ENCODE assay signal across 1 fruit fly cellular context in genomic region chr3L:3222643-3223389, dm6.
A peak's percentile ranks its signal among the peaks of the same experiment; 100 is the strongest.
TF ChIP-seq lines count a peak whose summit lies in the region.

TSS of gene RpL28 (minus strand) at chr3L:3222960.
TSS of gene eIF1 (plus strand) at chr3L:3223341.

TF ChIP-seq in whole organism, embryonic, 481 proteins besides CTCF, POLR2A, EP300 and RAD21 (continued from another document and continues in another):
- no peak for TF ChIP-seq CG15073 (GFP tag; optimal IDR thresholded peaks at IDR 0.05; lab: Kevin White, UChicago)
- TF ChIP-seq ash1 (GFP tag; optimal IDR thresholded peaks at IDR 0.05; lab: Kevin White, UChicago) = peak; percentile 96
- TF ChIP-seq HLH4C (GFP tag; IDR thresholded peaks at IDR 0.05; lab: Robert Waterston, UW; ENCODE audit: partially characterized antibody) = peak; percentile 62
- TF ChIP-seq oc (tag; optimal IDR thresholded peaks at IDR 0.05; lab: Kevin White, UChicago) = no peak
- peak; percentile 82 for TF ChIP-seq Hr3 (GFP tag; optimal IDR thresholded peaks at IDR 0.05; lab: Kevin White, UChicago)
- TF ChIP-seq slp2 (GFP tag; optimal IDR thresholded peaks at IDR 0.05; lab: Kevin White, UChicago) = peak; percentile 89
- peak; percentile 90 for TF ChIP-seq CG33557 (GFP tag; optimal IDR thresholded peaks at IDR 0.05; lab: Kevin White, UChicago)
- TF ChIP-seq CG11696 (GFP tag; IDR thresholded peaks at IDR 0.05; lab: Robert Waterston, UW) = peak; percentile 62
- peak; percentile 58; the same call in 1 of the 3 replicates for TF ChIP-seq CG11093 (GFP tag; IDR thresholded peaks at IDR 0.05; lab: Robert Waterston, UW)
- peak; percentile 95 for TF ChIP-seq NFAT (GFP tag; IDR thresholded peaks at IDR 0.05; lab: Robert Waterston, UW)
- TF ChIP-seq Tbp (GFP tag; optimal IDR thresholded peaks at IDR 0.05; lab: Kevin White, UChicago) = peak; percentile 18
- TF ChIP-seq CG30403 (GFP tag; optimal IDR thresholded peaks at IDR 0.05; lab: Kevin White, UChicago) = peak; percentile 92
- peak; percentile 82 for TF ChIP-seq lmd (GFP tag; IDR thresholded peaks at IDR 0.05; lab: Robert Waterston, UW)
- peak; percentile 91 for TF ChIP-seq vvl (GFP tag; IDR thresholded peaks at IDR 0.05; lab: Robert Waterston, UW)
- TF ChIP-seq zfh2 (GFP tag; optimal IDR thresholded peaks at IDR 0.05; lab: Kevin White, UChicago) = peak; percentile 90
- peak; percentile 85 for TF ChIP-seq CG30020 (tag; optimal IDR thresholded peaks at IDR 0.05; lab: Kevin White, UChicago)
- TF ChIP-seq CG4707 (GFP tag; optimal IDR thresholded peaks at IDR 0.05; lab: Kevin White, UChicago) = peak; percentile 90
- TF ChIP-seq YL-1 (GFP tag; optimal IDR thresholded peaks at IDR 0.05; lab: Kevin White, UChicago) = peak; percentile 98
- peak; percentile 84 for TF ChIP-seq ap (GFP tag; IDR thresholded peaks at IDR 0.05; lab: Robert Waterston, UW)
- TF ChIP-seq CG6854 (GFP tag; optimal IDR thresholded peaks at IDR 0.05; lab: Kevin White, UChicago) = peak; percentile 77
- peak; percentile 66 for TF ChIP-seq Sry-β (GFP tag; optimal IDR thresholded peaks at IDR 0.05; lab: Kevin White, UChicago)
- peak; percentile 94 for TF ChIP-seq Rx (GFP tag; IDR thresholded peaks at IDR 0.05; lab: Robert Waterston, UW)
- TF ChIP-seq hkb (optimal IDR thresholded peaks at IDR 0.05; lab: Kevin White, UChicago) = no peak
- TF ChIP-seq hkb (GFP tag; IDR thresholded peaks at IDR 0.05; lab: Robert Waterston, UW) = peak; percentile 80
- TF ChIP-seq CG14014 (GFP tag; IDR thresholded peaks at IDR 0.05; lab: Robert Waterston, UW) = peak; percentile 73
- peak; percentile 94 for TF ChIP-seq Max (GFP tag; optimal IDR thresholded peaks at IDR 0.05; lab: Kevin White, UChicago)
- TF ChIP-seq CG2889 (GFP tag; IDR thresholded peaks at IDR 0.05; lab: Robert Waterston, UW) = peak; percentile 61; the same call in 2 of the 3 replicates
- peak; percentile 43; the same call in 1 of the 2 replicates for TF ChIP-seq MBD-R2 (GFP tag; IDR thresholded peaks at IDR 0.05; lab: Robert Waterston, UW)
- peak; percentile 82 for TF ChIP-seq mam (GFP tag; optimal IDR thresholded peaks at IDR 0.05; lab: Kevin White, UChicago)
- TF ChIP-seq CG10462 (GFP tag; optimal IDR thresholded peaks at IDR 0.05; lab: Kevin White, UChicago) = peak; percentile 78
- TF ChIP-seq CG12769 (tag; optimal IDR thresholded peaks at IDR 0.05; lab: Kevin White, UChicago) = no peak
- no peak for TF ChIP-seq sd (tag; optimal IDR thresholded peaks at IDR 0.05; lab: Kevin White, UChicago)
- TF ChIP-seq stwl (tag; optimal IDR thresholded peaks at IDR 0.05; lab: Kevin White, UChicago) = peak; percentile 60
- TF ChIP-seq Blimp-1 (GFP tag; optimal IDR thresholded peaks at IDR 0.05; lab: Kevin White, UChicago) = peak; percentile 69
- peak; percentile 64 for TF ChIP-seq CG7357 (GFP tag; IDR thresholded peaks at IDR 0.05; lab: Robert Waterston, UW)
- TF ChIP-seq Nf-YB (GFP tag; optimal IDR thresholded peaks at IDR 0.05; lab: Kevin White, UChicago) = peak; percentile 64
- peak; percentile 93 for TF ChIP-seq CG8089 (GFP tag; optimal IDR thresholded peaks at IDR 0.05; lab: Kevin White, UChicago)
- peak; percentile 78 for TF ChIP-seq Jarid2 (GFP tag; optimal IDR thresholded peaks at IDR 0.05; lab: Kevin White, UChicago)
- peak; percentile 78 for TF ChIP-seq unpg (GFP tag; optimal IDR thresholded peaks at IDR 0.05; lab: Kevin White, UChicago)
- TF ChIP-seq otp (GFP tag; IDR thresholded peaks at IDR 0.05; lab: Robert Waterston, UW) = peak; percentile 94
- TF ChIP-seq kni (GFP tag; optimal IDR thresholded peaks at IDR 0.05; lab: Kevin White, UChicago) = peak; percentile 94
- TF ChIP-seq gt (GFP tag; IDR thresholded peaks at IDR 0.05; lab: Robert Waterston, UW) = peak; percentile 74
- TF ChIP-seq dmrt11E (tag; optimal IDR thresholded peaks at IDR 0.05; lab: Kevin White, UChicago) = peak; percentile 87
- peak; percentile 89 for TF ChIP-seq da (GFP tag; optimal IDR thresholded peaks at IDR 0.05; lab: Kevin White, UChicago)
- TF ChIP-seq toy (GFP tag; IDR thresholded peaks at IDR 0.05; lab: Robert Waterston, UW) = peak; percentile 62; the same call in 1 of the 2 replicates
- TF ChIP-seq rib (GFP tag; IDR thresholded peaks at IDR 0.05; lab: Robert Waterston, UW) = 0 out of 2 replicates have a peak, but pooled peaks have one; percentile 28
- TF ChIP-seq CG9215 (GFP tag; IDR thresholded peaks at IDR 0.05; lab: Robert Waterston, UW) = peak; percentile 83
- peak; percentile 73 for TF ChIP-seq CG7928 (GFP tag; optimal IDR thresholded peaks at IDR 0.05; lab: Kevin White, UChicago)
- peak; percentile 88 for TF ChIP-seq ac (GFP tag; optimal IDR thresholded peaks at IDR 0.05; lab: Kevin White, UChicago)
- peak; percentile 89 for TF ChIP-seq CG1529 (GFP tag; optimal IDR thresholded peaks at IDR 0.05; lab: Kevin White, UChicago)
- TF ChIP-seq seq (GFP tag; IDR thresholded peaks at IDR 0.05; lab: Robert Waterston, UW) = peak; percentile 61; the same call in 1 of the 2 replicates
- TF ChIP-seq CG4424 (GFP tag; optimal IDR thresholded peaks at IDR 0.05; lab: Kevin White, UChicago) = peak; percentile 93
- TF ChIP-seq fd64A (GFP tag; optimal IDR thresholded peaks at IDR 0.05; lab: Kevin White, UChicago) = peak; percentile 89
- peak; percentile 85; the same call in 2 of the 3 replicates for TF ChIP-seq CG2199 (GFP tag; IDR thresholded peaks at IDR 0.05; lab: Robert Waterston, UW)
- no peak for TF ChIP-seq pita (GFP tag; optimal IDR thresholded peaks at IDR 0.05; lab: Kevin White, UChicago)
- TF ChIP-seq B-H1 (GFP tag; IDR thresholded peaks at IDR 0.05; lab: Robert Waterston, UW) = peak; percentile 81
- peak; percentile 97 for TF ChIP-seq CG34376 (GFP tag; optimal IDR thresholded peaks at IDR 0.05; lab: Kevin White, UChicago)
- peak; percentile 93 for TF ChIP-seq Xbp1 (GFP tag; optimal IDR thresholded peaks at IDR 0.05; lab: Kevin White, UChicago)
- no peak for TF ChIP-seq Dip2 (GFP tag; IDR thresholded peaks at IDR 0.05; lab: Robert Waterston, UW)
- TF ChIP-seq schlank (tag; optimal IDR thresholded peaks at IDR 0.05; lab: Kevin White, UChicago) = peak; percentile 94
- TF ChIP-seq CG17829 (tag; optimal IDR thresholded peaks at IDR 0.05; lab: Kevin White, UChicago) = peak; percentile 85
- TF ChIP-seq Drgx (GFP tag; IDR thresholded peaks at IDR 0.05; lab: Robert Waterston, UW) = no peak
- TF ChIP-seq cad (GFP tag; optimal IDR thresholded peaks at IDR 0.05; lab: Kevin White, UChicago) = no peak
- peak; percentile 87 for TF ChIP-seq CG3995 (GFP tag; optimal IDR thresholded peaks at IDR 0.05; lab: Kevin White, UChicago)
- peak; percentile 96 for TF ChIP-seq dm (GFP tag; optimal IDR thresholded peaks at IDR 0.05; lab: Kevin White, UChicago)
- TF ChIP-seq ems (GFP tag; optimal IDR thresholded peaks at IDR 0.05; lab: Kevin White, UChicago) = peak; percentile 85
- peak; percentile 85 for TF ChIP-seq nerfin-1 (tag; optimal IDR thresholded peaks at IDR 0.05; lab: Kevin White, UChicago)
- peak; percentile 81 for TF ChIP-seq CG5180 (GFP tag; optimal IDR thresholded peaks at IDR 0.05; lab: Kevin White, UChicago)
- TF ChIP-seq CG15601 (tag; optimal IDR thresholded peaks at IDR 0.05; lab: Kevin White, UChicago) = peak; percentile 84
- TF ChIP-seq sens (GFP tag; lab: Kevin White, UChicago) = peak; percentile 97
- TF ChIP-seq caup (GFP tag; optimal IDR thresholded peaks at IDR 0.05; lab: Kevin White, UChicago; ENCODE audit: severe bottlenecking) = peak; percentile 98
- peak; percentile 80 for TF ChIP-seq ind (GFP tag; optimal IDR thresholded peaks at IDR 0.05; lab: Kevin White, UChicago)
- TF ChIP-seq exex (tag; optimal IDR thresholded peaks at IDR 0.05; lab: Kevin White, UChicago) = peak; percentile 53
- TF ChIP-seq CG1602 (GFP tag; optimal IDR thresholded peaks at IDR 0.05; lab: Kevin White, UChicago) = peak; percentile 78
- TF ChIP-seq CG9797 (GFP tag; optimal IDR thresholded peaks at IDR 0.05; lab: Kevin White, UChicago) = peak; percentile 71
- TF ChIP-seq Dbx (GFP tag; IDR thresholded peaks at IDR 0.05; lab: Robert Waterston, UW) = peak; percentile 90
- peak; percentile 87 for TF ChIP-seq ase (GFP tag; IDR thresholded peaks at IDR 0.05; lab: Robert Waterston, UW)
- TF ChIP-seq Optix (GFP tag; IDR thresholded peaks at IDR 0.05; lab: Robert Waterston, UW) = peak; percentile 81
- TF ChIP-seq CG7786 (GFP tag; optimal IDR thresholded peaks at IDR 0.05; lab: Kevin White, UChicago) = peak; percentile 84
- peak; percentile 89 for TF ChIP-seq nau (GFP tag; optimal IDR thresholded peaks at IDR 0.05; lab: Kevin White, UChicago)
- TF ChIP-seq CG11560 (tag; IDR thresholded peaks at IDR 0.05; lab: Robert Waterston, UW) = peak; percentile 71; the same call in 2 of the 3 replicates
- peak; percentile 89 for TF ChIP-seq BtbVII (GFP tag; optimal IDR thresholded peaks at IDR 0.05; lab: Kevin White, UChicago)
- TF ChIP-seq HmgZ (tag; optimal IDR thresholded peaks at IDR 0.05; lab: Kevin White, UChicago) = peak; percentile 84
- peak; percentile 94 for TF ChIP-seq trh (GFP tag; optimal IDR thresholded peaks at IDR 0.05; lab: Kevin White, UChicago)
- TF ChIP-seq ewg (GFP tag; optimal IDR thresholded peaks at IDR 0.05; lab: Kevin White, UChicago) = peak; percentile 84
- TF ChIP-seq so (GFP tag; IDR thresholded peaks at IDR 0.05; lab: Robert Waterston, UW) = peak; percentile 78
- peak; percentile 96 for TF ChIP-seq Meics (GFP tag; optimal IDR thresholded peaks at IDR 0.05; lab: Kevin White, UChicago)
- no peak for TF ChIP-seq prd (optimal IDR thresholded peaks at IDR 0.05; lab: Kevin White, UChicago)
- TF ChIP-seq prd (GFP tag; IDR thresholded peaks at IDR 0.05; lab: Robert Waterston, UW) = peak; percentile 74
- TF ChIP-seq pzg (GFP tag; optimal IDR thresholded peaks at IDR 0.05; lab: Kevin White, UChicago) = peak; percentile 85
- TF ChIP-seq Usf (GFP tag; optimal IDR thresholded peaks at IDR 0.05; lab: Kevin White, UChicago) = peak; percentile 90
- TF ChIP-seq CG2712 (tag; optimal IDR thresholded peaks at IDR 0.05; lab: Kevin White, UChicago) = peak; percentile 86
- TF ChIP-seq CG4820 (GFP tag; optimal IDR thresholded peaks at IDR 0.05; lab: Kevin White, UChicago) = peak; percentile 82
- peak; percentile 82 for TF ChIP-seq CG32772 (GFP tag; IDR thresholded peaks at IDR 0.05; lab: Robert Waterston, UW)
- peak; percentile 74 for TF ChIP-seq fd96Cb (tag; optimal IDR thresholded peaks at IDR 0.05; lab: Kevin White, UChicago)
- TF ChIP-seq CG13424 (tag; optimal IDR thresholded peaks at IDR 0.05; lab: Kevin White, UChicago) = peak; percentile 76
- peak; percentile 22 for TF ChIP-seq Neu2 (GFP tag; optimal IDR thresholded peaks at IDR 0.05; lab: Kevin White, UChicago; ENCODE audit: borderline replicate concordance)
- TF ChIP-seq pho (GFP tag; optimal IDR thresholded peaks at IDR 0.05; lab: Kevin White, UChicago) = peak; percentile 88
- TF ChIP-seq CG1024 (GFP tag; IDR thresholded peaks at IDR 0.05; lab: Robert Waterston, UW) = peak; percentile 84
- peak; percentile 54 for TF ChIP-seq CG8765 (GFP tag; IDR thresholded peaks at IDR 0.05; lab: Robert Waterston, UW)
- TF ChIP-seq sim (GFP tag; IDR thresholded peaks at IDR 0.05; lab: Robert Waterston, UW) = peak; percentile 85
- no peak for TF ChIP-seq dan (GFP tag; IDR thresholded peaks at IDR 0.05; lab: Robert Waterston, UW)
- TF ChIP-seq eve (GFP tag; optimal IDR thresholded peaks at IDR 0.05; lab: Kevin White, UChicago) = no peak
- TF ChIP-seq Bteb2 (GFP tag; optimal IDR thresholded peaks at IDR 0.05; lab: Kevin White, UChicago) = peak; percentile 86
- peak; percentile 91 for TF ChIP-seq CG17328 (GFP tag; IDR thresholded peaks at IDR 0.05; lab: Robert Waterston, UW)
- TF ChIP-seq CG2116 (GFP tag; optimal IDR thresholded peaks at IDR 0.05; lab: Kevin White, UChicago) = peak; percentile 100
- TF ChIP-seq twi (tag; optimal IDR thresholded peaks at IDR 0.05; lab: Kevin White, UChicago) = peak; percentile 73
- peak; percentile 69 for TF ChIP-seq cwo (GFP tag; optimal IDR thresholded peaks at IDR 0.05; lab: Kevin White, UChicago)
- TF ChIP-seq CG6254 (GFP tag; optimal IDR thresholded peaks at IDR 0.05; lab: Kevin White, UChicago) = peak; percentile 76
- TF ChIP-seq Opbp (GFP tag; IDR thresholded peaks at IDR 0.05; lab: Robert Waterston, UW; ENCODE audit: partially characterized antibody) = peak; percentile 99
- peak; percentile 95 for TF ChIP-seq HHEX (GFP tag; optimal IDR thresholded peaks at IDR 0.05; lab: Kevin White, UChicago)
- peak; percentile 76 for TF ChIP-seq Bgb (GFP tag; IDR thresholded peaks at IDR 0.05; lab: Robert Waterston, UW; ENCODE audit: partially characterized antibody)
- TF ChIP-seq gsb-n (tag; optimal IDR thresholded peaks at IDR 0.05; lab: Kevin White, UChicago) = peak; percentile 52
- peak; percentile 46 for TF ChIP-seq sima (GFP tag; optimal IDR thresholded peaks at IDR 0.05; lab: Kevin White, UChicago)
- peak; percentile 88 for TF ChIP-seq zen (tag; optimal IDR thresholded peaks at IDR 0.05; lab: Kevin White, UChicago)
- peak; percentile 79 for TF ChIP-seq CG10565 (GFP tag; optimal IDR thresholded peaks at IDR 0.05; lab: Kevin White, UChicago)
- peak; percentile 74 for TF ChIP-seq Nf-YA (GFP tag; IDR thresholded peaks at IDR 0.05; lab: Robert Waterston, UW)
- peak; percentile 31 for TF ChIP-seq gfzf (GFP tag; optimal IDR thresholded peaks at IDR 0.05; lab: Kevin White, UChicago)
- peak; percentile 91 for TF ChIP-seq CG1647 (GFP tag; optimal IDR thresholded peaks at IDR 0.05; lab: Kevin White, UChicago)
- peak; percentile 91 for TF ChIP-seq Camta (GFP tag; optimal IDR thresholded peaks at IDR 0.05; lab: Kevin White, UChicago)
- peak; percentile 95 for TF ChIP-seq odd (GFP tag; optimal IDR thresholded peaks at IDR 0.05; lab: Kevin White, UChicago)
- TF ChIP-seq CG16779 (GFP tag; IDR thresholded peaks at IDR 0.05; lab: Robert Waterston, UW) = peak; percentile 84
- peak; percentile 60 for TF ChIP-seq ERR (GFP tag; optimal IDR thresholded peaks at IDR 0.05; lab: Kevin White, UChicago)
- TF ChIP-seq esg (GFP tag; conservative IDR thresholded peaks at IDR 0.05; lab: Robert Waterston, UW) = peak; percentile 66
- TF ChIP-seq CrebB (tag; optimal IDR thresholded peaks at IDR 0.05; lab: Kevin White, UChicago) = peak; percentile 90
- TF ChIP-seq Ada2b (GFP tag; IDR thresholded peaks at IDR 0.05; lab: Robert Waterston, UW) = peak; percentile 59
- peak; percentile 81 for TF ChIP-seq CG32532 (GFP tag; IDR thresholded peaks at IDR 0.05; lab: Robert Waterston, UW)
- peak; percentile 83; the same call in 2 of the 3 replicates for TF ChIP-seq CG3726 (GFP tag; IDR thresholded peaks at IDR 0.05; lab: Robert Waterston, UW)
- TF ChIP-seq pan (optimal IDR thresholded peaks at IDR 0.05; lab: Kevin White, UChicago) = no peak
- TF ChIP-seq pan (GFP tag; optimal IDR thresholded peaks at IDR 0.05 in 1 of 2, IDR thresholded peaks at IDR 0.05 in 1 of 2) = peak in 1 of 2 experiments; percentile 88
- TF ChIP-seq sob (GFP tag; IDR thresholded peaks at IDR 0.05; lab: Robert Waterston, UW) = peak; percentile 91
